Worm (Caenorhabditis elegans) whole organism, young adult: ENCODE results near the gene ZC477.4.

Experiments used
- F52B5.7 ChIP-seq: sonication (generic microtip); optimal IDR thresholded peaks from 2 replicates; lab custom pipeline; 2016; ENCODE audit warnings: mild to moderate bottlenecking, missing genetic modification characterization, missing compliant biosample characterization
- ama-1 ChIP-seq, 3 experiments: fragments of 150-350 bp in 1 of 3; sonication (generic microtip) in 2 of 3; optimal IDR thresholded peaks; 2 replicates each; lab custom pipeline; 2014 to 2018; ENCODE audit warnings: missing biosample characterization in 2 of 3, missing genetic modification characterization in 2 of 3, missing genetic modification reagents in 2 of 3
- dpl-1 ChIP-seq: fragments of 150-350 bp; optimal IDR thresholded peaks from 2 replicates; lab custom pipeline; 2014; ENCODE audit warnings: missing biosample characterization, missing genetic modification reagents, missing genetic modification characterization
- efl-1 ChIP-seq: fragments of 150-350 bp; optimal IDR thresholded peaks from 2 replicates; lab custom pipeline; 2014; ENCODE audit warnings: missing biosample characterization, missing genetic modification reagents, missing genetic modification characterization
- madf-8 ChIP-seq: fragments of 200-800 bp; sonication (Bioruptor generic); conservative IDR thresholded peaks from 2 replicates; pipeline ENCODE4 v1.3.6; 2022; ENCODE audit warnings: missing genetic modification reagents, missing genetic modification characterization, missing compliant biosample characterization
- nhr-90 ChIP-seq: sonication (generic microtip); optimal IDR thresholded peaks from 2 replicates; lab custom pipeline; 2016; ENCODE audit warnings: missing genotype, mild to moderate bottlenecking, missing genetic modification characterization, missing compliant biosample characterization

DNA sequence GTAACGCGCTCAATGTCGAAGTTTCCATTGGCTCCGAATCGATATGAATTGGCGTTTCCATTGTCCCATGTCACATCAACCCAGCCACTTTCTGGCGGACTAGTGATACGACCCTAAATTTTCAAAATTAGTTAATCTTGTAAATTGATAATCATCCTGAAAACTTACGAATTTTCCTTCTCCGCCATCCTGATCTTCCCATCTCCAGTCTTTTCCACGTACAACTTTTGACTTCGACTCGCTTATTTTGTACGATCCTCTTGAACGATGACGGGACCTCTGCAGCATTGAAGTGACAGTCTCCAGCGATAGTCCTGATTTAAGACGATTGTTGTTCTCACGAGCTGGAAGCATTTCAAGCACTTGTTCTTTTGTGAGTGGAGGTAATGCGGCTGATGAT is 40.6 kb upstream of the ZC477.4 start:
- TF ChIP-seq ama-1 (optimal IDR thresholded peaks at IDR 0.05; lab: Kevin White, UChicago) (no peak), ama-1 (GFP tag; optimal IDR thresholded peaks at IDR 0.05; lab: Kevin White, UChicago) (no peak), nhr-90 (tag; lab: Kevin White, UChicago) (no peak), dpl-1 (no peak), efl-1 (GFP tag; lab: Kevin White, UChicago) (no peak), madf-8 (GFP tag; lab: Robert Waterston, UW) (no peak), F52B5.7 (tag; lab: Kevin White, UChicago) (no peak)
